Fruit fly (Drosophila melanogaster): ENCODE data around the gene strat.

strat gene

DNA sequence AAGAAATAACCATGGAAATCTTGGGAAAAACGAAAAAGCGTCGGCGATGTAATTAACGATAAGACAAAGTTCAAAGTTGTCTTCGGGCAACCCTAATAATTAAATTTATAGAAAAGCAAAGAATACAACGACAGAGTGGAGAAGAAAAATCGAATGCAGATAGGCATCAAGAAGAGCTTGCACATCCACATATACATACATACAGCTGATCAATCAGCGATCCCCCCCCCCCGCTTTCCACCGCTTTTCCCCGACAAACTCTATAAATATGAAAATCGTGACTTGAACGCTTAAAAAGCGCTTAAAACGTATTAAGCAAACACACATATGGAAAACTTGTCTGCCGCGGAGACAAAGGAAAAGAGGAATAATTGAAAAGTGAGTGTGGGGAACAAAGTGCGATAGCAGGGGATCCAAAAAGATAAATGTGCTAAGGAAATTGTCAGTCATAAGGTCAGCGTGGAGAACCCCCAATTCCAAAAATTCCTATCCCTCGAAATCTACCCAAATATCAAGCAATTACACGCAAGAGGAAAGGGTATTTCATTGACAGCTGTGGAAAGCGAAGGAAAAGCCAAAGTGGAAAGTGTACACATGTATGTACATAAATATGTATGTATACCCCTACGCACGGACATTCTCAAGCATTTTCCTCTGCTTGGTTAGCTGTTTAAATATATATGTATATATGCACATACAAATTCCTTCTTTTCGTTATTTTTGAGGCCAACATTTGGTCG, 30.6 kb upstream of the strat start (continued):
- TF ChIP-seq Adf1 (GFP tag; IDR thresholded peaks at IDR 0.05) (no peak), sim (GFP tag; IDR thresholded peaks at IDR 0.05) (no peak), CG9727 (GFP tag; optimal IDR thresholded peaks at IDR 0.05) (no peak), en (GFP tag; optimal IDR thresholded peaks at IDR 0.05) (no peak), CG8388 (GFP tag; optimal IDR thresholded peaks at IDR 0.05) (peak; percentile 11), ac (GFP tag; optimal IDR thresholded peaks at IDR 0.05) (peak; percentile 59), Nf-YA (GFP tag; IDR thresholded peaks at IDR 0.05) (no peak), crc (GFP tag; optimal IDR thresholded peaks at IDR 0.05) (no peak), CG4707 (GFP tag; optimal IDR thresholded peaks at IDR 0.05) (no peak), Doc3 (GFP tag; IDR thresholded peaks at IDR 0.05; ENCODE audit: partially characterized antibody) (no peak), CG34376 (GFP tag; optimal IDR thresholded peaks at IDR 0.05) (no peak), CG31365 (tag; optimal IDR thresholded peaks at IDR 0.05) (no peak), CG12219 (GFP tag; optimal IDR thresholded peaks at IDR 0.05) (no peak), trh (GFP tag; optimal IDR thresholded peaks at IDR 0.05) (no peak), vvl (GFP tag; IDR thresholded peaks at IDR 0.05) (peak; percentile 46; the same call in 1 of the 2 replicates), tx (GFP tag; optimal IDR thresholded peaks at IDR 0.05) (no peak), CG1792 (GFP tag; optimal IDR thresholded peaks at IDR 0.05) (no peak), fd102C (GFP tag; optimal IDR thresholded peaks at IDR 0.05) (peak; percentile 17), Blimp-1 (GFP tag; optimal IDR thresholded peaks at IDR 0.05) (peak; percentile 8), exex (tag; optimal IDR thresholded peaks at IDR 0.05) (no peak), CG8765 (GFP tag; IDR thresholded peaks at IDR 0.05) (no peak), E2f2 (GFP tag; IDR thresholded peaks at IDR 0.05) (no peak), CG14965 (GFP tag; optimal IDR thresholded peaks at IDR 0.05; ENCODE audit: borderline replicate concordance) (no peak), CG9797 (GFP tag; optimal IDR thresholded peaks at IDR 0.05) (no peak), Sry-δ (GFP tag; optimal IDR thresholded peaks at IDR 0.05) (no peak), unc-4 (GFP tag; IDR thresholded peaks at IDR 0.05; ENCODE audit: partially characterized antibody) (no peak), ERR (GFP tag; optimal IDR thresholded peaks at IDR 0.05) (no peak), CG7357 (GFP tag; IDR thresholded peaks at IDR 0.05) (no peak), CG8478 (optimal IDR thresholded peaks at IDR 0.05) (no peak), CG7372 (GFP tag; IDR thresholded peaks at IDR 0.05) (no peak), toy (GFP tag; IDR thresholded peaks at IDR 0.05) (no peak), ash1 (GFP tag; optimal IDR thresholded peaks at IDR 0.05) (no peak), HLHmδ (GFP tag; optimal IDR thresholded peaks at IDR 0.05) (no peak), CG10209 (GFP tag; optimal IDR thresholded peaks at IDR 0.05) (no peak), CG9609 (GFP tag; optimal IDR thresholded peaks at IDR 0.05) (no peak), CG13296 (GFP tag; optimal IDR thresholded peaks at IDR 0.05) (no peak), CG7271 (tag; optimal IDR thresholded peaks at IDR 0.05) (no peak), Hsf (GFP tag; optimal IDR thresholded peaks at IDR 0.05) (no peak), CG6854 (GFP tag; optimal IDR thresholded peaks at IDR 0.05) (no peak), insv (GFP tag; optimal IDR thresholded peaks at IDR 0.05) (no peak), CG6175 (GFP tag; IDR thresholded peaks at IDR 0.05) (no peak), BtbVII (GFP tag; optimal IDR thresholded peaks at IDR 0.05) (no peak), CG7928 (GFP tag; optimal IDR thresholded peaks at IDR 0.05) (no peak), Dip3 (GFP tag; optimal IDR thresholded peaks at IDR 0.05) (no peak), Lim3 (GFP tag; IDR thresholded peaks at IDR 0.05) (no peak), cg (GFP tag; optimal IDR thresholded peaks at IDR 0.05) (peak; percentile 43), MESR4 (GFP tag; optimal IDR thresholded peaks at IDR 0.05) (no peak), CG12155 (GFP tag; optimal IDR thresholded peaks at IDR 0.05) (no peak), CG1024 (GFP tag; IDR thresholded peaks at IDR 0.05) (no peak), dan (GFP tag; IDR thresholded peaks at IDR 0.05) (no peak), Max (GFP tag; optimal IDR thresholded peaks at IDR 0.05) (no peak)

Data from whole organism, embryonic.